Worm (Caenorhabditis elegans): ENCODE data around the gene ZC412.10.

- TF ChIP-seq ceh-44 (GFP tag; IDR thresholded peaks at IDR 0.05), result no peak
- no peak for TF ChIP-seq ztf-11 (tag; optimal IDR thresholded peaks at IDR 0.05)
- no peak for TF ChIP-seq nhr-28 (tag; optimal IDR thresholded peaks at IDR 0.05)
Measured at ce11 chrV:14859380-14859779, 17.2 kb downstream of the ZC412.10 start.
